Fruit fly (Drosophila melanogaster) whole organism, embryonic: ENCODE results near the gene CG6654.

ENCODE experiments used
- Bteb2 ChIP-seq: fragments of 200-800 bp; sonication (Bioruptor generic); optimal IDR thresholded peaks from 2 replicates; lab custom pipeline; 2016; ENCODE audit warnings: missing biosample characterization, missing genetic modification characterization
- CG10462 ChIP-seq: fragments of 200-800 bp; sonication (Bioruptor generic); optimal IDR thresholded peaks from 2 replicates; lab custom pipeline; 2016; ENCODE audit warnings: missing biosample characterization, missing genetic modification characterization
- CG10959 ChIP-seq: fragments of 200-800 bp; sonication (Bioruptor generic); IDR thresholded peaks from 2 replicates; pipeline ENCODE4 v1.3.6; 2022; ENCODE audit warnings: missing biosample characterization, missing genetic modification characterization
- CG11695 ChIP-seq: fragments of 200-800 bp; sonication (Bioruptor generic); IDR thresholded peaks from 3 replicates; pipeline ENCODE4 v1.3.6; 2022; ENCODE audit warnings: missing biosample characterization, missing genetic modification characterization
- CG12155 ChIP-seq: fragments of 200-800 bp; sonication (Bioruptor generic); optimal IDR thresholded peaks from 3 replicates; lab custom pipeline; 2016; ENCODE audit warnings: missing biosample characterization, missing genetic modification characterization
- CG12236 ChIP-seq: fragments of 200-800 bp; sonication (Bioruptor generic); optimal IDR thresholded peaks from 2 replicates; lab custom pipeline; 2016; ENCODE audit warnings: missing biosample characterization, missing genetic modification characterization
- CG13775 ChIP-seq: fragments of 200-800 bp; sonication (Bioruptor generic); optimal IDR thresholded peaks from 3 replicates; lab custom pipeline; 2017; ENCODE audit warnings: missing biosample characterization, mild to moderate bottlenecking, missing genetic modification characterization
- CG16815 ChIP-seq: fragments of 200-800 bp; sonication (Bioruptor generic); optimal IDR thresholded peaks from 3 replicates; lab custom pipeline; 2017; ENCODE audit warnings: missing biosample characterization, mild to moderate bottlenecking, missing genetic modification characterization
- CG16863 ChIP-seq: fragments of 200-800 bp; sonication (Bioruptor generic); optimal IDR thresholded peaks from 3 replicates; lab custom pipeline; 2016; ENCODE audit warnings: missing biosample characterization, missing genetic modification characterization
- CG17328 ChIP-seq: fragments of 200-800 bp; sonication (Bioruptor generic); IDR thresholded peaks from 2 replicates; pipeline ENCODE4 v1.3.6; 2022; ENCODE audit warnings: missing biosample characterization, missing genetic modification characterization
- CG1792 ChIP-seq: fragments of 200-800 bp; sonication (Bioruptor generic); optimal IDR thresholded peaks from 2 replicates; lab custom pipeline; 2016; ENCODE audit warnings: missing biosample characterization, missing genetic modification characterization
- CG18599 ChIP-seq: fragments of 200-800 bp; sonication (Bioruptor generic); optimal IDR thresholded peaks from 3 replicates; lab custom pipeline; 2017; ENCODE audit warnings: missing biosample characterization, missing genetic modification characterization, mild to moderate bottlenecking, moderate library complexity, missing genetic modification reagents
- CG2712 ChIP-seq: fragments of 200-800 bp; optimal IDR thresholded peaks from 3 replicates; lab custom pipeline; 2019; ENCODE audit warnings: missing biosample characterization, mild to moderate bottlenecking, missing genetic modification characterization, moderate library complexity
- CG2889 ChIP-seq: fragments of 200-800 bp; sonication (Bioruptor generic); IDR thresholded peaks from 3 replicates; pipeline ENCODE4 v1.3.6; 2022; ENCODE audit warnings: missing biosample characterization, missing genetic modification characterization
- CG30403 ChIP-seq: fragments of 200-800 bp; sonication (Bioruptor generic); optimal IDR thresholded peaks from 3 replicates; lab custom pipeline; 2016; ENCODE audit warnings: missing biosample characterization, missing genetic modification characterization
- CG30431 ChIP-seq: fragments of 200-800 bp; sonication (Bioruptor generic); optimal IDR thresholded peaks from 2 replicates; lab custom pipeline; 2017; ENCODE audit warnings: missing biosample characterization, missing genetic modification characterization
- CG31224 ChIP-seq: fragments of 200-800 bp; sonication (Bioruptor generic); IDR thresholded peaks from 2 replicates; pipeline ENCODE4 v1.3.6; 2022; ENCODE audit warnings: missing biosample characterization, missing genetic modification characterization
- CG33557 ChIP-seq: fragments of 200-800 bp; sonication (Bioruptor generic); optimal IDR thresholded peaks from 2 replicates; lab custom pipeline; 2019; ENCODE audit warnings: missing biosample characterization, mild to moderate bottlenecking, missing genetic modification characterization, moderate library complexity
- CG4730 ChIP-seq: fragments of 200-800 bp; sonication (Bioruptor generic); IDR thresholded peaks from 2 replicates; pipeline ENCODE4 v1.3.6; 2022; ENCODE audit warnings: missing biosample characterization, missing genetic modification characterization
- CG7786 ChIP-seq: fragments of 200-800 bp; sonication (Bioruptor generic); optimal IDR thresholded peaks from 2 replicates; lab custom pipeline; 2016; ENCODE audit warnings: missing biosample characterization, missing genetic modification characterization
- CG8765 ChIP-seq: fragments of 200-800 bp; sonication (Bioruptor generic); IDR thresholded peaks from 2 replicates; pipeline ENCODE4 v1.3.6; 2022; ENCODE audit warnings: missing biosample characterization, missing genetic modification characterization
- D19A ChIP-seq: fragments of 200-800 bp; optimal IDR thresholded peaks from 3 replicates; lab custom pipeline; 2019; ENCODE audit warnings: missing biosample characterization, mild to moderate bottlenecking, missing genetic modification characterization, moderate library complexity
- Doc3 ChIP-seq: fragments of 200-800 bp; sonication (Bioruptor generic); IDR thresholded peaks from 3 replicates; pipeline ENCODE4 v1.3.6; 2022; ENCODE audit warnings: missing biosample characterization, missing genetic modification characterization; ENCODE audit not compliant: partially characterized antibody
- ERR ChIP-seq: fragments of 200-800 bp; sonication (Bioruptor generic); optimal IDR thresholded peaks from 2 replicates; lab custom pipeline; 2016; ENCODE audit warnings: missing biosample characterization, missing genetic modification characterization
- HmgZ ChIP-seq: fragments of 200-800 bp; sonication (Bioruptor generic); optimal IDR thresholded peaks from 2 replicates; lab custom pipeline; 2018; ENCODE audit warnings: missing biosample characterization, mild to moderate bottlenecking, missing genetic modification characterization
- Mrtf ChIP-seq: fragments of 200-800 bp; sonication (Bioruptor generic); IDR thresholded peaks from 3 replicates; pipeline ENCODE4 v1.3.6; 2022; ENCODE audit warnings: missing biosample characterization, missing genetic modification characterization
- Pdp1 ChIP-seq, 2 experiments: fragments of 200-800 bp; sonication (Bioruptor generic); optimal IDR thresholded peaks; 3 replicates each; lab custom pipeline; 2016; ENCODE audit warnings: missing biosample characterization in 2 of 2, missing genetic modification characterization in 2 of 2, mild to moderate bottlenecking in 1 of 2, moderate library complexity in 1 of 2
- TFAM ChIP-seq: fragments of 200-800 bp; sonication (Bioruptor generic); optimal IDR thresholded peaks from 2 replicates; lab custom pipeline; 2017; ENCODE audit warnings: missing biosample characterization, missing genetic modification characterization, inconsistent platforms
- Vsx1 ChIP-seq: fragments of 200-800 bp; sonication (Bioruptor generic); optimal IDR thresholded peaks from 2 replicates; lab custom pipeline; 2017; ENCODE audit warnings: missing biosample characterization, mild to moderate bottlenecking, missing genetic modification characterization, missing genetic modification reagents
- YL-1 ChIP-seq: fragments of 200-800 bp; sonication (Bioruptor generic); optimal IDR thresholded peaks from 3 replicates; lab custom pipeline; 2017; ENCODE audit warnings: missing biosample characterization, mild to moderate bottlenecking, missing genetic modification characterization
- al ChIP-seq: fragments of 200-800 bp; sonication (Bioruptor generic); IDR thresholded peaks from 2 replicates; pipeline ENCODE4 v1.3.6; 2022; ENCODE audit warnings: missing biosample characterization, missing genetic modification characterization
- az2 ChIP-seq: fragments of 200-800 bp; sonication (Bioruptor generic); optimal IDR thresholded peaks from 3 replicates; lab custom pipeline; 2016; ENCODE audit warnings: missing biosample characterization, missing genetic modification characterization
- btn ChIP-seq: fragments of 200-800 bp; sonication (Bioruptor generic); optimal IDR thresholded peaks from 2 replicates; lab custom pipeline; 2016; ENCODE audit warnings: missing biosample characterization, missing genetic modification characterization
- dan ChIP-seq: fragments of 200-800 bp; sonication (Bioruptor generic); IDR thresholded peaks from 2 replicates; pipeline ENCODE4 v1.3.6; 2022; ENCODE audit warnings: missing biosample characterization, missing genetic modification characterization
- fd3F ChIP-seq: fragments of 200-800 bp; sonication (Bioruptor generic); optimal IDR thresholded peaks from 2 replicates; lab custom pipeline; 2018; ENCODE audit warnings: missing biosample characterization, mild to moderate bottlenecking, missing genetic modification characterization, moderate library complexity
- grn ChIP-seq: fragments of 200-800 bp; sonication (Bioruptor generic); optimal IDR thresholded peaks from 3 replicates; lab custom pipeline; 2017; ENCODE audit warnings: missing biosample characterization, missing genetic modification characterization
- gro ChIP-seq: fragments of 200-800 bp; sonication (Bioruptor generic); optimal IDR thresholded peaks from 2 replicates; lab custom pipeline; 2016; ENCODE audit warnings: missing biosample characterization, missing genetic modification characterization
- hb ChIP-seq: fragments of 200-800 bp; sonication (Bioruptor generic); IDR thresholded peaks from 3 replicates; pipeline ENCODE4 v1.3.6; 2022; ENCODE audit warnings: missing biosample characterization, missing genetic modification characterization; ENCODE audit not compliant: partially characterized antibody
- hbn ChIP-seq: fragments of 200-800 bp; sonication (Bioruptor generic); IDR thresholded peaks from 2 replicates; pipeline ENCODE4 v1.3.6; 2022; ENCODE audit warnings: missing biosample characterization, missing genetic modification characterization; ENCODE audit not compliant: partially characterized antibody
- nerfin-1 ChIP-seq: fragments of 200-800 bp; sonication (Bioruptor generic); optimal IDR thresholded peaks from 3 replicates; lab custom pipeline; 2019; ENCODE audit warnings: missing biosample characterization, mild to moderate bottlenecking, missing genetic modification characterization, moderate library complexity
- pb ChIP-seq: fragments of 200-800 bp; sonication (Bioruptor generic); optimal IDR thresholded peaks from 3 replicates; lab custom pipeline; 2016; ENCODE audit warnings: missing biosample characterization, missing genetic modification characterization
- pho ChIP-seq: fragments of 200-800 bp; sonication (Bioruptor generic); optimal IDR thresholded peaks from 2 replicates; lab custom pipeline; 2016; ENCODE audit warnings: missing biosample characterization, missing genetic modification characterization
- pnt ChIP-seq: fragments of 200-800 bp; sonication (Bioruptor generic); optimal IDR thresholded peaks from 3 replicates; lab custom pipeline; 2016; ENCODE audit warnings: missing biosample characterization, missing genetic modification characterization
- rib ChIP-seq: fragments of 200-800 bp; sonication (Bioruptor generic); IDR thresholded peaks from 2 replicates; pipeline ENCODE4 v1.3.6; 2022; ENCODE audit warnings: missing biosample characterization, missing genetic modification characterization
- ro ChIP-seq: fragments of 200-800 bp; sonication (Bioruptor generic); IDR thresholded peaks from 2 replicates; pipeline ENCODE4 v1.3.6; 2022; ENCODE audit warnings: missing biosample characterization, missing genetic modification characterization
- so ChIP-seq: fragments of 200-800 bp; sonication (Bioruptor generic); IDR thresholded peaks from 3 replicates; pipeline ENCODE4 v1.3.6; 2022; ENCODE audit warnings: missing biosample characterization, missing genetic modification characterization
- sob ChIP-seq: fragments of 200-800 bp; sonication (Bioruptor generic); IDR thresholded peaks from 2 replicates; pipeline ENCODE4 v1.3.6; 2022; ENCODE audit warnings: missing biosample characterization, missing genetic modification characterization
- sqz ChIP-seq: fragments of 200-800 bp; sonication (Bioruptor generic); optimal IDR thresholded peaks from 3 replicates; lab custom pipeline; 2018; ENCODE audit warnings: missing biosample characterization, mild to moderate bottlenecking, missing genetic modification characterization
- sr ChIP-seq: fragments of 200-800 bp; sonication (Bioruptor generic); IDR thresholded peaks from 3 replicates; pipeline ENCODE4 v1.3.6; 2022; ENCODE audit warnings: missing biosample characterization, missing genetic modification characterization
- tin ChIP-seq: fragments of 200-800 bp; sonication (Bioruptor generic); optimal IDR thresholded peaks from 3 replicates; lab custom pipeline; 2016; ENCODE audit warnings: missing biosample characterization, missing genetic modification characterization
- trh ChIP-seq: fragments of 200-800 bp; sonication (Bioruptor generic); optimal IDR thresholded peaks from 2 replicates; lab custom pipeline; 2016; ENCODE audit warnings: missing biosample characterization, missing genetic modification characterization

Gene CG6654

DNA sequence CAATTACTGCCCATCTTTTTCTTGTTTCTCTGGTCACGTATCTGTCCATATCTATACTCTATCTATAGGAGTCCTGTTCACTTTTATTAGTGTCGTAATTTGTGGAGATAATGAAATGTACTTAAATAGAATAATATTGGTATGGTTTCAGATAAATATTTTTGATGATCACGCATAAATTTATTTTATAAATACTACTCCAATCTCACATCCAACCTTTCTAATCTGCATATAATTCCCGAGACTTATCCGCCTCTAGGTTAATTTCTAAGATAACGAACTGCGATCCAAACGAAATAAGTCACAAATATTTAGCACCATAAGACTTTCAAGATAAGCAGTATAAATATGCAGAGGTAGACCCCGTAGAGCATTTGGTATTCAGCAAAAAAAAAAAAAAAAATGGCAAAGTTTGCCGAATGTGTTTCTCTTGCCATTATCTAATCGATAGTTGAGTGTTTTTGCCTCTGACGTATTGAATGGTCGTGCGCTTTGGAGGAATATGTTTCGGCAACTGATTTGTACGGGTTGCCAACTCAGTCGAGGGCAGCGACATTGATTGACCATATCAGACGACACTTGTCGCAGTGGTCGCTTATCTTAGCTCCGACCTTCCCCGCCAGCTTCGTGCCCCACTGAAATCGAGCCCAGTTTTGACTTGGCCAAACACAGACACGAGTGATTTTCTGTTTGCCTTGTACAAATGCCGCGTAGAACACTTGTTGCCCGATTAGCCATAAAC lies 15.2 kb downstream of the CG6654 start:
- TF ChIP-seq D19A: peak; percentile 74
- TF ChIP-seq CG16815 (GFP tag; lab: Kevin White, UChicago): no peak
- no peak for TF ChIP-seq CG12155 (GFP tag; lab: Kevin White, UChicago)
- no peak for TF ChIP-seq pnt (GFP tag; lab: Kevin White, UChicago)
- peak; percentile 37 for TF ChIP-seq grn (GFP tag; lab: Kevin White, UChicago)
- no peak for TF ChIP-seq sqz
- TF ChIP-seq hb (GFP tag; lab: Robert Waterston, UW): no peak
- no peak for TF ChIP-seq tin (GFP tag; lab: Kevin White, UChicago)
- TF ChIP-seq Mrtf (GFP tag; lab: Robert Waterston, UW): no peak
- no peak for TF ChIP-seq hbn (GFP tag; lab: Robert Waterston, UW)
- no peak for TF ChIP-seq Bteb2 (GFP tag; lab: Kevin White, UChicago)
- peak; percentile 26 for TF ChIP-seq gro (GFP tag; lab: Kevin White, UChicago)
- no peak for TF ChIP-seq ro (GFP tag; lab: Robert Waterston, UW)
- TF ChIP-seq CG10959 (GFP tag; lab: Robert Waterston, UW): no peak
- TF ChIP-seq Doc3 (GFP tag; lab: Robert Waterston, UW): no peak
- peak; percentile 47; the same call in 1 of the 2 replicates for TF ChIP-seq rib (GFP tag; lab: Robert Waterston, UW)
- TF ChIP-seq so: no peak
- TF ChIP-seq ERR (GFP tag; lab: Kevin White, UChicago): no peak
- no peak for TF ChIP-seq CG16863 (GFP tag; lab: Kevin White, UChicago)
- TF ChIP-seq CG30431: no peak
- TF ChIP-seq CG1792 (GFP tag; lab: Kevin White, UChicago): no peak
- no peak for TF ChIP-seq CG12236
- TF ChIP-seq Pdp1 (GFP tag; optimal IDR thresholded peaks at IDR 0.05; lab: Kevin White, UChicago): peak in 1 of 2 experiments; percentile 42
- no peak for TF ChIP-seq CG2889 (GFP tag; lab: Robert Waterston, UW)
- no peak for TF ChIP-seq pho
- no peak for TF ChIP-seq dan (GFP tag; lab: Robert Waterston, UW)
- no peak for TF ChIP-seq CG8765 (GFP tag; lab: Robert Waterston, UW)
- TF ChIP-seq sob: no peak
- TF ChIP-seq az2 (GFP tag; lab: Kevin White, UChicago): no peak
- no peak for TF ChIP-seq CG4730 (GFP tag; lab: Robert Waterston, UW)
- no peak for TF ChIP-seq CG2712 (tag; lab: Kevin White, UChicago)
- 0 out of 3 replicates have a peak, but pooled peaks have one; percentile 7 for TF ChIP-seq CG11695 (GFP tag; lab: Robert Waterston, UW)
- TF ChIP-seq nerfin-1 (tag; lab: Kevin White, UChicago): no peak
- TF ChIP-seq CG31224 (GFP tag; lab: Robert Waterston, UW): peak; percentile 18; the same call in 1 of the 2 replicates
- no peak for TF ChIP-seq YL-1 (GFP tag; lab: Kevin White, UChicago)
- no peak for TF ChIP-seq al (GFP tag; lab: Robert Waterston, UW)
- no peak for TF ChIP-seq pb (GFP tag; lab: Kevin White, UChicago)
- no peak for TF ChIP-seq CG30403 (GFP tag; lab: Kevin White, UChicago)
- no peak for TF ChIP-seq CG33557 (GFP tag; lab: Kevin White, UChicago)
- TF ChIP-seq TFAM (GFP tag; lab: Kevin White, UChicago): no peak
- no peak for TF ChIP-seq sr (GFP tag; lab: Robert Waterston, UW)
- TF ChIP-seq btn (GFP tag; lab: Kevin White, UChicago): no peak
- no peak for TF ChIP-seq CG7786
- no peak for TF ChIP-seq CG10462
- TF ChIP-seq CG18599 (GFP tag; lab: Kevin White, UChicago): no peak
- TF ChIP-seq Vsx1 (GFP tag; lab: Kevin White, UChicago): peak; percentile 30
- no peak for TF ChIP-seq CG17328 (GFP tag; lab: Robert Waterston, UW)
- TF ChIP-seq CG13775 (GFP tag; lab: Kevin White, UChicago): no peak
- TF ChIP-seq fd3F (GFP tag; lab: Kevin White, UChicago): no peak
- TF ChIP-seq trh: no peak
- TF ChIP-seq HmgZ (tag; lab: Kevin White, UChicago): peak; percentile 19
